Fruit fly (Drosophila melanogaster) whole organism, prepupa: ENCODE results near the gene Tbh.

Source experiments
- dac ChIP-seq: fragments of 200-800 bp; sonication (Bioruptor generic); optimal IDR thresholded peaks from 2 replicates; lab custom pipeline; 2017; ENCODE audit warnings: missing biosample characterization, mild to moderate bottlenecking, missing genetic modification characterization
- dsx ChIP-seq: fragments of 200-800 bp; optimal IDR thresholded peaks from 3 replicates; lab custom pipeline; 2019; ENCODE audit warnings: missing biosample characterization, mild to moderate bottlenecking, missing genetic modification characterization, moderate library complexity; ENCODE audit not compliant: poor library complexity, severe bottlenecking

dm6 chrX:8037334-8037733, 41.8 kb downstream of the Tbh start, which contains the start of gene CG2233:
- TF ChIP-seq dac (GFP tag; lab: Kevin White, UChicago) (no peak), dsx (GFP tag; lab: Kevin White, UChicago) (no peak)
